Worm (Caenorhabditis elegans) whole organism, young adult: ENCODE results near the gene Y116A8C.25.

ENCODE experiments used
- pha-4 ChIP-seq: fragments of 150-350 bp; sonication (generic microtip); optimal IDR thresholded peaks from 2 replicates; lab custom pipeline; 2014; ENCODE audit warnings: missing biosample characterization, missing genetic modification reagents, missing genetic modification characterization
- ztf-18 ChIP-seq: sonication (generic microtip); optimal IDR thresholded peaks from 2 replicates; lab custom pipeline; 2016; ENCODE audit warnings: missing genotype, mild to moderate bottlenecking, missing genetic modification characterization, missing compliant biosample characterization

ce11 chrIV:17118585-17118984 lies 40.0 kb upstream of the Y116A8C.25 start, which contains the start of gene uaf-2:
- TF ChIP-seq ztf-18 (tag; lab: Kevin White, UChicago) (no peak), pha-4 (tag; lab: Kevin White, UChicago) (no peak)
